Fruit fly (Drosophila melanogaster) whole organism: ENCODE measurements around the gene dsf.

Source experiments
- CG8478 ChIP-seq: fragments of >200 bp; optimal IDR thresholded peaks from 2 replicates; lab custom pipeline; 2018; ENCODE audit warnings: inconsistent platforms
- Dll ChIP-seq: fragments of >200 bp; optimal IDR thresholded peaks from 2 replicates; lab custom pipeline; 2017
- EcR ChIP-seq, 2 experiments: fragments of >200 bp; optimal IDR thresholded peaks; 2 replicates each; lab custom pipeline; 2017; ENCODE audit warnings: missing biosample characterization in 2 of 2, missing genetic modification characterization in 2 of 2, missing genetic modification reagents in 2 of 2
- pan ChIP-seq: fragments of >200 bp; optimal IDR thresholded peaks from 2 replicates; lab custom pipeline; 2017
- psq ChIP-seq: fragments of >200 bp; optimal IDR thresholded peaks from 2 replicates; lab custom pipeline; 2017
- usp ChIP-seq: fragments of >200 bp; optimal IDR thresholded peaks from 2 replicates; lab custom pipeline; 2017; ENCODE audit warnings: missing biosample characterization, missing genetic modification characterization, mixed read lengths

The dsf gene

dm6 chr2L:5925637-5926036, at the start of gene dsf:
TSS of gene dsf (plus strand) at chr2L:5925937.
- TF ChIP-seq CG8478 (lab: Kevin White, UChicago) (no peak), psq (no peak), pan (lab: Kevin White, UChicago) (no peak), Dll (lab: Kevin White, UChicago) (no peak), usp (no peak), EcR (GFP tag; optimal IDR thresholded peaks at IDR 0.05; lab: Kevin White, UChicago) (no peak)

- no peak for TF ChIP-seq pan (lab: Kevin White, UChicago)
- TF ChIP-seq usp = no peak
- TF ChIP-seq Dll (lab: Kevin White, UChicago) = no peak
- TF ChIP-seq EcR (GFP tag; optimal IDR thresholded peaks at IDR 0.05; lab: Kevin White, UChicago) = no peak
- TF ChIP-seq psq = no peak
- no peak for TF ChIP-seq CG8478 (lab: Kevin White, UChicago)
Measured at dm6 chr2L:5876474-5877067, 49.2 kb upstream of the dsf start.

- TF ChIP-seq CG8478 (lab: Kevin White, UChicago) = no peak
- TF ChIP-seq Dll (lab: Kevin White, UChicago) = no peak
- no peak for TF ChIP-seq EcR (GFP tag; optimal IDR thresholded peaks at IDR 0.05; lab: Kevin White, UChicago)
- no peak for TF ChIP-seq usp
- no peak for TF ChIP-seq psq
- no peak for TF ChIP-seq pan (lab: Kevin White, UChicago)
Measured at dm6 chr2L:5879363-5879934, 46.3 kb upstream of the dsf start, which contains the start of gene rau. TSS of gene rau (minus strand) at chr2L:5879498.

dm6 chr2L:5881181-5881580, 44.6 kb upstream of the dsf start:
- TF ChIP-seq psq (no peak), Dll (lab: Kevin White, UChicago) (no peak), usp (no peak), CG8478 (lab: Kevin White, UChicago) (no peak), pan (lab: Kevin White, UChicago) (no peak), EcR (GFP tag; optimal IDR thresholded peaks at IDR 0.05; lab: Kevin White, UChicago) (no peak)

- TF ChIP-seq pan (lab: Kevin White, UChicago) (no peak), psq (no peak), CG8478 (lab: Kevin White, UChicago) (no peak), EcR (GFP tag; optimal IDR thresholded peaks at IDR 0.05; lab: Kevin White, UChicago) (no peak), Dll (lab: Kevin White, UChicago) (no peak), usp (no peak)
Measured at dm6 chr2L:5883441-5883840, 42.3 kb upstream of the dsf start, which contains the start of gene CG44574. TSS of gene CG44574 (plus strand) at chr2L:5883741.

dm6 chr2L:5884674-5885073, 41.1 kb upstream of the dsf start, which contains the start of the genes Sfp26Ac and CG43185:
TSS of gene Sfp26Ac (minus strand) at chr2L:5884774.
TSS of gene CG43185 (plus strand) at chr2L:5884888.
- no peak for TF ChIP-seq usp
- TF ChIP-seq CG8478 (lab: Kevin White, UChicago) = no peak
- no peak for TF ChIP-seq Dll (lab: Kevin White, UChicago)
- TF ChIP-seq EcR (GFP tag; optimal IDR thresholded peaks at IDR 0.05; lab: Kevin White, UChicago) = no peak
- TF ChIP-seq psq = no peak
- TF ChIP-seq pan (lab: Kevin White, UChicago) = no peak

- TF ChIP-seq EcR (GFP tag; optimal IDR thresholded peaks at IDR 0.05; lab: Kevin White, UChicago) (no peak), Dll (lab: Kevin White, UChicago) (no peak), usp (no peak), psq (no peak), CG8478 (lab: Kevin White, UChicago) (no peak), pan (lab: Kevin White, UChicago) (no peak)
Measured at dm6 chr2L:5885702-5886101, 40.0 kb upstream of the dsf start, which contains the start of gene CG9029. TSS of gene CG9029 (plus strand) at chr2L:5886002.

- TF ChIP-seq CG8478 (lab: Kevin White, UChicago) (no peak), EcR (GFP tag; optimal IDR thresholded peaks at IDR 0.05; lab: Kevin White, UChicago) (peak in 1 of 2 experiments; percentile 29)
Measured at dm6 chr2L:5886955-5887354, 38.8 kb upstream of the dsf start.

dm6 chr2L:5890556-5890955, 35.2 kb upstream of the dsf start:
- TF ChIP-seq psq = no peak
- TF ChIP-seq EcR (GFP tag; optimal IDR thresholded peaks at IDR 0.05; lab: Kevin White, UChicago) = no peak
- no peak for TF ChIP-seq CG8478 (lab: Kevin White, UChicago)
- no peak for TF ChIP-seq pan (lab: Kevin White, UChicago)
- TF ChIP-seq usp = no peak
- no peak for TF ChIP-seq Dll (lab: Kevin White, UChicago)

- TF ChIP-seq Dll (lab: Kevin White, UChicago) (no peak), psq (no peak), CG8478 (lab: Kevin White, UChicago) (no peak), pan (lab: Kevin White, UChicago) (no peak)
Measured at dm6 chr2L:5892762-5893161, 33.0 kb upstream of the dsf start, which contains the start of gene Acp26Ab. TSS of gene Acp26Ab (minus strand) at chr2L:5892862.

- TF ChIP-seq CG8478 (lab: Kevin White, UChicago) = no peak
- no peak for TF ChIP-seq usp
Measured at dm6 chr2L:5893796-5894195, 31.9 kb upstream of the dsf start, which contains the start of gene Acp26Aa. TSS of gene Acp26Aa (minus strand) at chr2L:5893896.

dm6 chr2L:5894533-5894932, 31.2 kb upstream of the dsf start:
- no peak for TF ChIP-seq Dll (lab: Kevin White, UChicago)
- TF ChIP-seq psq = no peak
- no peak for TF ChIP-seq pan (lab: Kevin White, UChicago)
- TF ChIP-seq CG8478 (lab: Kevin White, UChicago) = no peak
- no peak for TF ChIP-seq usp
- no peak for TF ChIP-seq EcR (GFP tag; optimal IDR thresholded peaks at IDR 0.05; lab: Kevin White, UChicago)
